Worm (Caenorhabditis elegans) whole organism, young adult: ENCODE data around the gene T07A5.1.

Source experiments
- C06A6.2 ChIP-seq: fragments of 200-800 bp; sonication (Bioruptor generic); conservative IDR thresholded peaks from 2 replicates; pipeline ENCODE4 v1.3.6; 2022; ENCODE audit warnings: missing genetic modification characterization, missing compliant biosample characterization
- C17E4.6 ChIP-seq: fragments of 200-800 bp; sonication (Bioruptor generic); IDR thresholded peaks from 2 replicates; pipeline ENCODE4 v1.3.6; 2022; ENCODE audit warnings: missing genetic modification reagents, missing genetic modification characterization, missing compliant biosample characterization
- D2030.7 ChIP-seq: fragments of 200-800 bp; sonication (Bioruptor generic); IDR thresholded peaks from 2 replicates; pipeline ENCODE4 v1.3.6; 2022; ENCODE audit warnings: missing genetic modification reagents, missing genetic modification characterization, missing compliant biosample characterization
- F55B11.4 ChIP-seq: sonication (generic microtip); optimal IDR thresholded peaks from 2 replicates; lab custom pipeline; 2016; ENCODE audit warnings: missing compliant biosample characterization, missing genetic modification characterization, borderline replicate concordance; ENCODE audit not compliant: insufficient read depth
- F57C9.4 ChIP-seq: sonication (generic microtip); optimal IDR thresholded peaks from 2 replicates; lab custom pipeline; 2017; ENCODE audit warnings: mild to moderate bottlenecking, missing genetic modification characterization, missing compliant biosample characterization
- K12H6.12 ChIP-seq: fragments of 200-800 bp; sonication (Bioruptor generic); optimal IDR thresholded peaks from 2 replicates; lab custom pipeline; 2018; ENCODE audit warnings: mild to moderate bottlenecking, missing genetic modification characterization, missing compliant biosample characterization
- T26A5.8 ChIP-seq: sonication (generic microtip); optimal IDR thresholded peaks from 2 replicates; lab custom pipeline; 2016; ENCODE audit warnings: missing genetic modification characterization, missing compliant biosample characterization
- Y56A3A.18 ChIP-seq: fragments of 200-800 bp; sonication (Bioruptor generic); IDR thresholded peaks from 2 replicates; pipeline ENCODE4 v1.3.6; 2022; ENCODE audit warnings: missing genetic modification reagents, missing genetic modification characterization, missing compliant biosample characterization
- Y95B8A.8 ChIP-seq: fragments of 200-800 bp; sonication (Bioruptor generic); IDR thresholded peaks from 2 replicates; pipeline ENCODE4 v1.3.6; 2022; ENCODE audit warnings: missing genetic modification reagents, missing genetic modification characterization, missing compliant biosample characterization
- aptf-2 ChIP-seq: fragments of 200-800 bp; sonication (Bioruptor generic); conservative IDR thresholded peaks from 2 replicates; pipeline ENCODE4 v1.3.6; 2022; ENCODE audit warnings: missing genetic modification reagents, missing genetic modification characterization, missing compliant biosample characterization
- aptf-3 ChIP-seq: fragments of 200-800 bp; sonication (Bioruptor generic); IDR thresholded peaks from 2 replicates; pipeline ENCODE4 v1.3.6; 2022; ENCODE audit warnings: missing genetic modification characterization, missing compliant biosample characterization
- atf-7 ChIP-seq: sonication (generic microtip); optimal IDR thresholded peaks from 2 replicates; lab custom pipeline; 2017; ENCODE audit warnings: mild to moderate bottlenecking, missing genetic modification characterization, missing compliant biosample characterization
- athp-1 ChIP-seq: sonication (generic microtip); optimal IDR thresholded peaks from 2 replicates; lab custom pipeline; 2017; ENCODE audit warnings: mild to moderate bottlenecking, missing genetic modification characterization, missing compliant biosample characterization
- attf-5 ChIP-seq: fragments of 200-800 bp; sonication (Bioruptor generic); optimal IDR thresholded peaks from 2 replicates; lab custom pipeline; 2018; ENCODE audit warnings: mild to moderate bottlenecking, missing genetic modification characterization, missing compliant biosample characterization
- cebp-1 ChIP-seq, 2 experiments: fragments of 200-800 bp in 1 of 2; sonication (Bioruptor generic) in 1 of 2; sonication (generic microtip) in 1 of 2; IDR thresholded peaks in 1 of 2; optimal IDR thresholded peaks in 1 of 2; 2 replicates each; pipeline versions ENCODE4 v1.3.6 to Lab custom; 2017 to 2022; ENCODE audit warnings: missing compliant biosample characterization in 2 of 2, missing genetic modification characterization in 2 of 2, mild to moderate bottlenecking in 1 of 2, missing genetic modification reagents in 1 of 2, moderate library complexity in 1 of 2
- cebp-2 ChIP-seq: fragments of 200-800 bp; sonication (Bioruptor generic); IDR thresholded peaks from 2 replicates; pipeline ENCODE4 v1.3.6; 2022; ENCODE audit warnings: missing genetic modification characterization, missing compliant biosample characterization
- ceh-27 ChIP-seq: fragments of 200-800 bp; sonication (Bioruptor generic); optimal IDR thresholded peaks from 2 replicates; lab custom pipeline; 2018; ENCODE audit warnings: mild to moderate bottlenecking, missing genetic modification characterization, moderate library complexity, missing compliant biosample characterization
- ceh-40 ChIP-seq: fragments of 200-800 bp; sonication (Bioruptor generic); IDR thresholded peaks from 2 replicates; pipeline ENCODE4 v1.3.6; 2022; ENCODE audit warnings: missing genetic modification characterization, missing compliant biosample characterization
- ceh-91 ChIP-seq: fragments of 200-800 bp; sonication (Bioruptor generic); IDR thresholded peaks from 2 replicates; pipeline ENCODE4 v1.3.6; 2022; ENCODE audit warnings: missing genetic modification reagents, missing genetic modification characterization, missing compliant biosample characterization
- efl-1 ChIP-seq: fragments of 150-350 bp; optimal IDR thresholded peaks from 2 replicates; lab custom pipeline; 2014; ENCODE audit warnings: missing biosample characterization, missing genetic modification reagents, missing genetic modification characterization
- ekl-4 ChIP-seq: fragments of 200-800 bp; sonication (Bioruptor generic); IDR thresholded peaks from 2 replicates; pipeline ENCODE4 v1.3.6; 2022; ENCODE audit warnings: missing genetic modification reagents, missing genetic modification characterization, missing compliant biosample characterization
- ets-4 ChIP-seq: fragments of 200-800 bp; sonication (Bioruptor generic); optimal IDR thresholded peaks from 2 replicates; lab custom pipeline; 2018; ENCODE audit warnings: mild to moderate bottlenecking, missing genetic modification characterization, missing compliant biosample characterization
- him-1 ChIP-seq: sonication (generic microtip); optimal IDR thresholded peaks from 2 replicates; lab custom pipeline; 2016; ENCODE audit warnings: missing genotype, missing genetic modification reagents, missing genetic modification characterization, missing compliant biosample characterization
- hlh-26 ChIP-seq: fragments of 200-800 bp; sonication (Bioruptor generic); conservative IDR thresholded peaks from 2 replicates; pipeline ENCODE4 v1.3.6; 2022; ENCODE audit warnings: missing genetic modification reagents, missing genetic modification characterization, missing compliant biosample characterization
- hmg-1.2 ChIP-seq: fragments of 200-800 bp; sonication (Bioruptor generic); IDR thresholded peaks from 2 replicates; pipeline ENCODE4 v1.3.6; 2022; ENCODE audit warnings: missing genetic modification reagents, missing genetic modification characterization, missing compliant biosample characterization
- hsf-1 ChIP-seq: fragments of 200-800 bp; sonication (Bioruptor generic); IDR thresholded peaks from 2 replicates; pipeline ENCODE4 v1.3.6; 2022; ENCODE audit warnings: missing genetic modification reagents, missing genetic modification characterization, missing compliant biosample characterization
- lag-1 ChIP-seq: fragments of 200-800 bp; sonication (Bioruptor generic); IDR thresholded peaks from 2 replicates; pipeline ENCODE4 v1.3.6; 2022; ENCODE audit warnings: missing genetic modification reagents, missing genetic modification characterization, missing compliant biosample characterization
- let-526 ChIP-seq: fragments of 200-800 bp; sonication (Bioruptor generic); IDR thresholded peaks from 2 replicates; pipeline ENCODE4 v1.3.6; 2022; ENCODE audit warnings: missing genetic modification reagents, missing genetic modification characterization, missing compliant biosample characterization
- lin-26 ChIP-seq: fragments of 200-800 bp; sonication (Bioruptor generic); IDR thresholded peaks from 2 replicates; pipeline ENCODE4 v1.3.6; 2022; ENCODE audit warnings: missing genetic modification reagents, missing genetic modification characterization, missing compliant biosample characterization
- lir-1 ChIP-seq: fragments of 200-800 bp; sonication (Bioruptor generic); conservative IDR thresholded peaks from 2 replicates; pipeline ENCODE4 v1.3.6; 2022; ENCODE audit warnings: missing genetic modification reagents, missing genetic modification characterization, missing compliant biosample characterization
- lsl-1 ChIP-seq: fragments of 200-800 bp; sonication (Bioruptor generic); optimal IDR thresholded peaks from 2 replicates; lab custom pipeline; 2018; ENCODE audit warnings: mild to moderate bottlenecking, missing genetic modification characterization, moderate library complexity, missing compliant biosample characterization
- madf-3 ChIP-seq: fragments of 200-800 bp; sonication (Bioruptor generic); IDR thresholded peaks from 2 replicates; pipeline ENCODE4 v1.3.6; 2022; ENCODE audit warnings: missing genetic modification reagents, missing genetic modification characterization, missing compliant biosample characterization
- madf-6 ChIP-seq: fragments of 200-800 bp; sonication (Bioruptor generic); IDR thresholded peaks from 2 replicates; pipeline ENCODE4 v1.3.6; 2022; ENCODE audit warnings: missing genetic modification reagents, missing genetic modification characterization, missing compliant biosample characterization
- mel-28 ChIP-seq: sonication (generic microtip); optimal IDR thresholded peaks from 2 replicates; lab custom pipeline; 2016; ENCODE audit warnings: borderline replicate concordance, mild to moderate bottlenecking, missing genetic modification characterization, missing compliant biosample characterization
- mxl-1 ChIP-seq: sonication (generic microtip); optimal IDR thresholded peaks from 2 replicates; lab custom pipeline; 2016; ENCODE audit warnings: missing genetic modification characterization, missing compliant biosample characterization
- nfyb-1 ChIP-seq: fragments of 200-800 bp; sonication (Bioruptor generic); IDR thresholded peaks from 2 replicates; pipeline ENCODE4 v1.3.6; 2022; ENCODE audit warnings: missing genetic modification reagents, missing genetic modification characterization, missing compliant biosample characterization
- nhr-179 ChIP-seq: sonication (generic microtip); optimal IDR thresholded peaks from 2 replicates; lab custom pipeline; 2016; ENCODE audit warnings: mild to moderate bottlenecking, missing genetic modification characterization, missing compliant biosample characterization
- nhr-27 ChIP-seq: fragments of 200-800 bp; sonication (Bioruptor generic); optimal IDR thresholded peaks from 2 replicates; lab custom pipeline; 2018; ENCODE audit warnings: mild to moderate bottlenecking, missing genetic modification characterization, moderate library complexity, missing compliant biosample characterization
- nhr-90 ChIP-seq: sonication (generic microtip); optimal IDR thresholded peaks from 2 replicates; lab custom pipeline; 2016; ENCODE audit warnings: missing genotype, mild to moderate bottlenecking, missing genetic modification characterization, missing compliant biosample characterization
- pha-4 ChIP-seq: fragments of 150-350 bp; sonication (generic microtip); optimal IDR thresholded peaks from 2 replicates; lab custom pipeline; 2014; ENCODE audit warnings: missing biosample characterization, missing genetic modification reagents, missing genetic modification characterization
- rcor-1 ChIP-seq: fragments of 200-800 bp; sonication (Bioruptor generic); IDR thresholded peaks from 2 replicates; pipeline ENCODE4 v1.3.6; 2022; ENCODE audit warnings: missing genetic modification reagents, missing genetic modification characterization, missing compliant biosample characterization
- repo-1 ChIP-seq: sonication (generic microtip); optimal IDR thresholded peaks from 2 replicates; lab custom pipeline; 2017; ENCODE audit warnings: mild to moderate bottlenecking, missing genetic modification characterization, missing compliant biosample characterization
- sdz-38 ChIP-seq: sonication (generic microtip); optimal IDR thresholded peaks from 2 replicates; lab custom pipeline; 2016; ENCODE audit warnings: missing genotype, missing genetic modification characterization, missing compliant biosample characterization
- sea-2 ChIP-seq: fragments of 200-800 bp; sonication (Bioruptor generic); IDR thresholded peaks from 2 replicates; pipeline ENCODE4 v1.3.6; 2022; ENCODE audit warnings: missing genetic modification characterization, missing compliant biosample characterization
- sptf-2 ChIP-seq: fragments of 200-800 bp; sonication (Bioruptor generic); optimal IDR thresholded peaks from 2 replicates; lab custom pipeline; 2018; ENCODE audit warnings: mild to moderate bottlenecking, missing genetic modification characterization, missing compliant biosample characterization
- tbx-9 ChIP-seq: sonication (generic microtip); optimal IDR thresholded peaks from 2 replicates; lab custom pipeline; 2016; ENCODE audit warnings: borderline replicate concordance, missing genetic modification characterization, inconsistent platforms, missing compliant biosample characterization
- tlf-1 ChIP-seq: fragments of 200-800 bp; sonication (Bioruptor generic); optimal IDR thresholded peaks from 2 replicates; lab custom pipeline; 2018; ENCODE audit warnings: mild to moderate bottlenecking, missing genetic modification characterization, missing compliant biosample characterization
- zfh-2 ChIP-seq: fragments of 200-800 bp; sonication (Bioruptor generic); conservative IDR thresholded peaks from 2 replicates; pipeline ENCODE4 v1.3.6; 2022; ENCODE audit warnings: missing genetic modification reagents, missing genetic modification characterization, missing compliant biosample characterization
- ztf-25 ChIP-seq: fragments of 200-800 bp; sonication (Bioruptor generic); IDR thresholded peaks from 2 replicates; pipeline ENCODE4 v1.3.6; 2022; ENCODE audit warnings: missing genetic modification reagents, missing genetic modification characterization, missing compliant biosample characterization
- ztf-28 ChIP-seq: fragments of 200-800 bp; sonication (Bioruptor generic); IDR thresholded peaks from 2 replicates; pipeline ENCODE4 v1.3.6; 2022; ENCODE audit warnings: missing genetic modification reagents, missing genetic modification characterization, missing compliant biosample characterization

The T07A5.1 gene

ce11 chrIII:10318755-10319154 is 12.8 kb upstream of the T07A5.1 start, which contains the start of gene unc-69 (continued):
- TF ChIP-seq aptf-3 (no peak), lir-1 (no peak), hmg-1.2 (GFP tag; lab: Robert Waterston, UW) (peak; percentile 95), him-1 (tag; lab: Kevin White, UChicago) (no peak), zfh-2 (GFP tag; lab: Robert Waterston, UW) (no peak), cebp-1 (GFP tag; IDR thresholded peaks at IDR 0.05; lab: Robert Waterston, UW) (no peak), cebp-1 (tag; optimal IDR thresholded peaks at IDR 0.05; lab: Kevin White, UChicago) (peak; percentile 42), rcor-1 (GFP tag; lab: Robert Waterston, UW) (no peak), tlf-1 (GFP tag; lab: Kevin White, UChicago) (no peak), Y95B8A.8 (GFP tag; lab: Robert Waterston, UW) (no peak), nhr-90 (no peak), pha-4 (tag; lab: Kevin White, UChicago) (no peak), sdz-38 (no peak), nhr-179 (tag; lab: Kevin White, UChicago) (no peak), mxl-1 (tag; lab: Kevin White, UChicago) (no peak), athp-1 (tag; lab: Kevin White, UChicago) (no peak), lin-26 (GFP tag; lab: Robert Waterston, UW) (no peak), aptf-2 (GFP tag; lab: Robert Waterston, UW) (no peak), ceh-40 (no peak), nfyb-1 (GFP tag; lab: Robert Waterston, UW) (no peak), Y56A3A.18 (GFP tag; lab: Robert Waterston, UW) (no peak), F55B11.4 (no peak), T26A5.8 (tag; lab: Kevin White, UChicago) (no peak), C17E4.6 (GFP tag; lab: Robert Waterston, UW) (no peak), ceh-27 (GFP tag; lab: Kevin White, UChicago) (peak; percentile 48), ekl-4 (GFP tag; lab: Robert Waterston, UW) (no peak), efl-1 (GFP tag; lab: Kevin White, UChicago) (no peak), D2030.7 (peak; percentile 31; the same call in 1 of the 2 replicates), repo-1 (no peak), C06A6.2 (GFP tag; lab: Robert Waterston, UW) (no peak), ztf-25 (GFP tag; lab: Robert Waterston, UW) (no peak), ceh-91 (GFP tag; lab: Robert Waterston, UW) (no peak), lag-1 (GFP tag; lab: Robert Waterston, UW) (no peak), sptf-2 (no peak), K12H6.12 (tag; lab: Kevin White, UChicago) (no peak), atf-7 (no peak), ztf-28 (no peak), mel-28 (tag; lab: Kevin White, UChicago) (no peak), hsf-1 (no peak), nhr-27 (tag; lab: Kevin White, UChicago) (no peak), attf-5 (peak; percentile 30), tbx-9 (tag; lab: Kevin White, UChicago) (no peak), let-526 (no peak), cebp-2 (GFP tag; lab: Robert Waterston, UW) (no peak), F57C9.4 (no peak), sea-2 (GFP tag; lab: Robert Waterston, UW) (no peak), hlh-26 (GFP tag; lab: Robert Waterston, UW) (no peak), madf-6 (no peak), madf-3 (GFP tag; lab: Robert Waterston, UW) (no peak), ets-4 (GFP tag; lab: Kevin White, UChicago) (no peak), lsl-1 (GFP tag; lab: Kevin White, UChicago) (peak; percentile 52)
